Worm (Caenorhabditis elegans) whole organism, early embryonic: ENCODE measurements around the gene spp-28.

Experiments used
- B0310.2 ChIP-seq: sonication (generic microtip); optimal IDR thresholded peaks from 2 replicates; lab custom pipeline; 2016; ENCODE audit warnings: mild to moderate bottlenecking, missing genetic modification characterization, missing compliant biosample characterization
- F13C5.2 ChIP-seq: sonication (generic microtip); optimal IDR thresholded peaks from 2 replicates; lab custom pipeline; 2017; ENCODE audit warnings: mild to moderate bottlenecking, missing genetic modification characterization, inconsistent platforms, missing compliant biosample characterization
- ama-1 ChIP-seq: fragments of 150-350 bp; optimal IDR thresholded peaks from 2 replicates; lab custom pipeline; 2014
- ceh-36 ChIP-seq: sonication (generic microtip); optimal IDR thresholded peaks from 2 replicates; lab custom pipeline; 2016; ENCODE audit warnings: missing genetic modification characterization, inconsistent platforms, missing compliant biosample characterization
- ets-7 ChIP-seq: sonication (generic microtip); optimal IDR thresholded peaks from 2 replicates; lab custom pipeline; 2016; ENCODE audit warnings: missing genotype, missing genetic modification characterization, missing compliant biosample characterization
- flt-1 ChIP-seq: fragments of 200-800 bp; sonication (Bioruptor generic); IDR thresholded peaks from 2 replicates; pipeline ENCODE4 v1.3.6; 2022; ENCODE audit warnings: missing genetic modification characterization, missing compliant biosample characterization
- hmbx-1 ChIP-seq: sonication (generic microtip); optimal IDR thresholded peaks from 2 replicates; lab custom pipeline; 2016; ENCODE audit warnings: mild to moderate bottlenecking, missing genetic modification characterization, missing compliant biosample characterization
- hmg-4 ChIP-seq: fragments of 200-800 bp; sonication (Bioruptor generic); optimal IDR thresholded peaks from 2 replicates; lab custom pipeline; 2018; ENCODE audit warnings: mild to moderate bottlenecking, missing genetic modification characterization, missing compliant biosample characterization
- hnd-1 ChIP-seq: sonication (generic microtip); optimal IDR thresholded peaks from 2 replicates; lab custom pipeline; 2016; ENCODE audit warnings: missing genetic modification characterization, missing compliant biosample characterization
- pes-1 ChIP-seq: fragments of 200-800 bp; sonication (Bioruptor generic); IDR thresholded peaks from 2 replicates; pipeline ENCODE4 v1.3.6; 2022; ENCODE audit warnings: missing genetic modification reagents, missing genetic modification characterization, missing compliant biosample characterization
- sea-1 ChIP-seq: fragments of 200-800 bp; sonication (Bioruptor generic); conservative IDR thresholded peaks from 2 replicates; pipeline ENCODE4 v1.3.6; 2022; ENCODE audit warnings: missing genetic modification characterization, missing compliant biosample characterization
- tbx-37 ChIP-seq: fragments of 200-800 bp; sonication (Bioruptor generic); conservative IDR thresholded peaks from 2 replicates; pipeline ENCODE4 v1.3.6; 2022; ENCODE audit warnings: missing genetic modification reagents, missing genetic modification characterization, missing compliant biosample characterization
- tra-4 ChIP-seq: sonication (generic microtip); optimal IDR thresholded peaks from 2 replicates; lab custom pipeline; 2017; ENCODE audit warnings: missing genetic modification characterization, missing compliant biosample characterization

The spp-28 gene

ce11 chrIII:4151548-4152104 lies 38.5 kb downstream of the spp-28 start, which contains the start of the genes wht-3 and har-1:
Gene wht-3, minus strand, starts transcription at chrIII:4151598.
Gene har-1, plus strand, starts transcription at chrIII:4152054.
- no peak for TF ChIP-seq flt-1
- no peak for TF ChIP-seq hnd-1 (tag; lab: Kevin White, UChicago)
- TF ChIP-seq ceh-36 (tag; lab: Kevin White, UChicago) = no peak
- TF ChIP-seq tbx-37 (GFP tag; lab: Robert Waterston, UW) = no peak

- TF ChIP-seq ama-1 (no peak), hmbx-1 (tag; lab: Kevin White, UChicago) (no peak), F13C5.2 (tag; lab: Kevin White, UChicago) (peak; percentile 64), pes-1 (GFP tag; lab: Robert Waterston, UW) (no peak), ets-7 (tag; lab: Kevin White, UChicago) (no peak), B0310.2 (no peak)
These were observed 39.2 kb downstream of the spp-28 start for ce11 chrIII:4150919-4151318.

ce11 chrIII:4143170-4143569 lies 47.0 kb downstream of the spp-28 start:
- TF ChIP-seq tra-4 (tag; lab: Kevin White, UChicago) = no peak
- no peak for TF ChIP-seq hnd-1 (tag; lab: Kevin White, UChicago)
- TF ChIP-seq tbx-37 (GFP tag; lab: Robert Waterston, UW) = no peak
- TF ChIP-seq hmbx-1 (tag; lab: Kevin White, UChicago) = no peak
- TF ChIP-seq pes-1 (GFP tag; lab: Robert Waterston, UW) = no peak
- no peak for TF ChIP-seq hmg-4
- TF ChIP-seq ets-7 (tag; lab: Kevin White, UChicago) = no peak
- no peak for TF ChIP-seq sea-1 (GFP tag; lab: Robert Waterston, UW)
- TF ChIP-seq F13C5.2 (tag; lab: Kevin White, UChicago) = no peak
